Worm (Caenorhabditis elegans) whole organism, L4/young adult: ENCODE data around the gene F35E12.10.

ENCODE experiments used
- W03F9.2 ChIP-seq: fragments of 150-350 bp; optimal IDR thresholded peaks from 2 replicates; lab custom pipeline; 2014; ENCODE audit warnings: missing biosample characterization, missing genetic modification characterization
- dao-5 ChIP-seq: sonication (generic microtip); optimal IDR thresholded peaks from 2 replicates; lab custom pipeline; 2016; ENCODE audit warnings: missing genotype, missing genetic modification characterization, moderate library complexity, missing compliant biosample characterization
- him-1 ChIP-seq: sonication (generic microtip); optimal IDR thresholded peaks from 2 replicates; lab custom pipeline; 2016; ENCODE audit warnings: missing genotype, missing genetic modification reagents, missing genetic modification characterization, missing compliant biosample characterization

Gene F35E12.10

ce11 chrV:13724781-13725180, 23.8 kb downstream of the F35E12.10 start, which contains the start of gene F35E12.2:
F35E12.2 (minus strand) TSS chrV:13724881.
- TF ChIP-seq dao-5, result no peak
- TF ChIP-seq W03F9.2 (tag; lab: Kevin White, UChicago), result no peak
- no peak for TF ChIP-seq him-1

- TF ChIP-seq dao-5 (no peak), him-1 (no peak), W03F9.2 (tag; lab: Kevin White, UChicago) (no peak)
Observed at ce11 chrV:13716531-13716930, 32.0 kb downstream of the F35E12.10 start, which contains the start of gene T01D3.6. T01D3.6 (plus strand) TSS chrV:13716824.

ce11 chrV:13715223-13715686, 33.3 kb downstream of the F35E12.10 start, which contains the start of gene zipt-9:
zipt-9 (minus strand) TSS chrV:13715273.
- TF ChIP-seq dao-5 (no peak), him-1 (peak; percentile 30)

- TF ChIP-seq W03F9.2 (tag; lab: Kevin White, UChicago), result no peak
- TF ChIP-seq dao-5, result no peak
- TF ChIP-seq him-1, result no peak
Observed at ce11 chrV:13711060-13711459, 37.5 kb downstream of the F35E12.10 start, which contains the start of gene srx-96. srx-96 (plus strand) TSS chrV:13711360.

- no peak for TF ChIP-seq W03F9.2 (tag; lab: Kevin White, UChicago)
- no peak for TF ChIP-seq dao-5
- no peak for TF ChIP-seq him-1
Observed at ce11 chrV:13707295-13707694, 41.3 kb downstream of the F35E12.10 start, which contains the start of gene hlh-34. hlh-34 (minus strand) TSS chrV:13707395.

- TF ChIP-seq him-1 (no peak), dao-5 (no peak), W03F9.2 (tag; lab: Kevin White, UChicago) (no peak)
Observed at ce11 chrV:13703960-13704359, 44.6 kb downstream of the F35E12.10 start, which contains the start of gene T01D3.3. T01D3.3 (plus strand) TSS chrV:13704271.
